Worm (Caenorhabditis elegans) whole organism, young adult: ENCODE data around the gene spp-6.

ENCODE experiments used
- F22D6.2 ChIP-seq: sonication (generic microtip); optimal IDR thresholded peaks from 2 replicates; lab custom pipeline; 2016; ENCODE audit warnings: mild to moderate bottlenecking, missing genetic modification characterization, missing compliant biosample characterization
- F23B12.7 ChIP-seq: sonication (generic microtip); optimal IDR thresholded peaks from 2 replicates; lab custom pipeline; 2017; ENCODE audit warnings: missing genetic modification characterization, mild to moderate bottlenecking, missing compliant biosample characterization, antibody characterized with exemption, moderate library complexity; ENCODE audit not compliant: insufficient read depth
- F39B2.1 ChIP-seq: fragments of 200-800 bp; sonication (Bioruptor generic); IDR thresholded peaks from 2 replicates; pipeline ENCODE4 v1.3.6; 2022; ENCODE audit warnings: missing genetic modification reagents, missing genetic modification characterization, missing compliant biosample characterization
- F49E8.2 ChIP-seq: sonication (generic microtip); optimal IDR thresholded peaks from 3 replicates; lab custom pipeline; 2017; ENCODE audit warnings: missing genetic modification characterization, mild to moderate bottlenecking, missing compliant biosample characterization, antibody characterized with exemption, moderate library complexity; ENCODE audit not compliant: insufficient read depth
- F52B5.7 ChIP-seq: sonication (generic microtip); optimal IDR thresholded peaks from 2 replicates; lab custom pipeline; 2016; ENCODE audit warnings: mild to moderate bottlenecking, missing genetic modification characterization, missing compliant biosample characterization
- F57C9.4 ChIP-seq: sonication (generic microtip); optimal IDR thresholded peaks from 2 replicates; lab custom pipeline; 2017; ENCODE audit warnings: mild to moderate bottlenecking, missing genetic modification characterization, missing compliant biosample characterization
- Y67H2A.10 ChIP-seq: fragments of 200-800 bp; sonication (Bioruptor generic); conservative IDR thresholded peaks from 2 replicates; pipeline ENCODE4 v1.3.6; 2022; ENCODE audit warnings: missing genetic modification reagents, missing genetic modification characterization, missing compliant biosample characterization
- Y79H2A.3 ChIP-seq: fragments of 200-800 bp; sonication (Bioruptor generic); conservative IDR thresholded peaks from 2 replicates; pipeline ENCODE4 v1.3.6; 2022; ENCODE audit warnings: missing genetic modification reagents, missing genetic modification characterization, missing compliant biosample characterization
- aptf-2 ChIP-seq: fragments of 200-800 bp; sonication (Bioruptor generic); conservative IDR thresholded peaks from 2 replicates; pipeline ENCODE4 v1.3.6; 2022; ENCODE audit warnings: missing genetic modification reagents, missing genetic modification characterization, missing compliant biosample characterization
- aptf-3 ChIP-seq: fragments of 200-800 bp; sonication (Bioruptor generic); IDR thresholded peaks from 2 replicates; pipeline ENCODE4 v1.3.6; 2022; ENCODE audit warnings: missing genetic modification characterization, missing compliant biosample characterization
- atf-7 ChIP-seq: sonication (generic microtip); optimal IDR thresholded peaks from 2 replicates; lab custom pipeline; 2017; ENCODE audit warnings: mild to moderate bottlenecking, missing genetic modification characterization, missing compliant biosample characterization
- cebp-1 ChIP-seq, 2 experiments: fragments of 200-800 bp in 1 of 2; sonication (Bioruptor generic) in 1 of 2; sonication (generic microtip) in 1 of 2; IDR thresholded peaks in 1 of 2; optimal IDR thresholded peaks in 1 of 2; 2 replicates each; pipeline versions ENCODE4 v1.3.6 to Lab custom; 2017 to 2022; ENCODE audit warnings: missing compliant biosample characterization in 2 of 2, missing genetic modification characterization in 2 of 2, mild to moderate bottlenecking in 1 of 2, missing genetic modification reagents in 1 of 2, moderate library complexity in 1 of 2
- cebp-2 ChIP-seq: fragments of 200-800 bp; sonication (Bioruptor generic); IDR thresholded peaks from 2 replicates; pipeline ENCODE4 v1.3.6; 2022; ENCODE audit warnings: missing genetic modification characterization, missing compliant biosample characterization
- ceh-40 ChIP-seq: fragments of 200-800 bp; sonication (Bioruptor generic); IDR thresholded peaks from 2 replicates; pipeline ENCODE4 v1.3.6; 2022; ENCODE audit warnings: missing genetic modification characterization, missing compliant biosample characterization
- dox-1 ChIP-seq: fragments of 200-800 bp; sonication (Bioruptor generic); IDR thresholded peaks from 2 replicates; pipeline ENCODE4 v1.3.6; 2022; ENCODE audit warnings: missing genetic modification reagents, missing genetic modification characterization, missing compliant biosample characterization
- dpff-1 ChIP-seq: sonication (generic microtip); optimal IDR thresholded peaks from 2 replicates; lab custom pipeline; 2017; ENCODE audit warnings: mild to moderate bottlenecking, missing genetic modification characterization, missing compliant biosample characterization
- egrh-3 ChIP-seq: fragments of 200-800 bp; sonication (Bioruptor generic); IDR thresholded peaks from 2 replicates; pipeline ENCODE4 v1.3.6; 2022; ENCODE audit warnings: missing genetic modification reagents, missing genetic modification characterization, missing compliant biosample characterization
- ekl-4 ChIP-seq: fragments of 200-800 bp; sonication (Bioruptor generic); IDR thresholded peaks from 2 replicates; pipeline ENCODE4 v1.3.6; 2022; ENCODE audit warnings: missing genetic modification reagents, missing genetic modification characterization, missing compliant biosample characterization
- hmg-1.2 ChIP-seq: fragments of 200-800 bp; sonication (Bioruptor generic); IDR thresholded peaks from 2 replicates; pipeline ENCODE4 v1.3.6; 2022; ENCODE audit warnings: missing genetic modification reagents, missing genetic modification characterization, missing compliant biosample characterization
- lin-54 ChIP-seq: fragments of 200-800 bp; sonication (Bioruptor generic); optimal IDR thresholded peaks from 2 replicates; lab custom pipeline; 2018; ENCODE audit warnings: mild to moderate bottlenecking, missing genetic modification characterization, missing compliant biosample characterization
- lir-1 ChIP-seq: fragments of 200-800 bp; sonication (Bioruptor generic); conservative IDR thresholded peaks from 2 replicates; pipeline ENCODE4 v1.3.6; 2022; ENCODE audit warnings: missing genetic modification reagents, missing genetic modification characterization, missing compliant biosample characterization
- madf-10 ChIP-seq: sonication (generic microtip); optimal IDR thresholded peaks from 2 replicates; lab custom pipeline; 2016; ENCODE audit warnings: mild to moderate bottlenecking, missing genetic modification characterization, missing compliant biosample characterization
- nhr-80 ChIP-seq: sonication (generic microtip); optimal IDR thresholded peaks from 2 replicates; lab custom pipeline; 2016; ENCODE audit warnings: missing genetic modification characterization, missing compliant biosample characterization
- rec-8 ChIP-seq, 2 experiments: sonication (generic microtip); optimal IDR thresholded peaks; 2 replicates each; lab custom pipeline; 2016; ENCODE audit warnings: mild to moderate bottlenecking in 2 of 2, missing genetic modification characterization in 2 of 2, missing genetic modification reagents in 2 of 2, missing genotype in 2 of 2, missing biosample characterization in 1 of 2, missing compliant biosample characterization in 1 of 2, moderate library complexity in 1 of 2
- snpc-1.1 ChIP-seq: sonication (generic microtip); optimal IDR thresholded peaks from 2 replicates; lab custom pipeline; 2017; ENCODE audit warnings: missing genetic modification characterization, mild to moderate bottlenecking, missing compliant biosample characterization, antibody characterized with exemption, moderate library complexity, missing genotype, missing genetic modification reagents; ENCODE audit not compliant: insufficient read depth
- snpc-1.3 ChIP-seq: sonication (generic microtip); optimal IDR thresholded peaks from 2 replicates; lab custom pipeline; 2017; ENCODE audit warnings: missing genetic modification characterization, mild to moderate bottlenecking, missing compliant biosample characterization, antibody characterized with exemption, moderate library complexity, missing genotype, missing genetic modification reagents; ENCODE audit not compliant: insufficient read depth
- snpc-3.4 ChIP-seq: sonication (generic microtip); optimal IDR thresholded peaks from 2 replicates; lab custom pipeline; 2017; ENCODE audit warnings: missing genetic modification characterization, mild to moderate bottlenecking, missing compliant biosample characterization, antibody characterized with exemption, moderate library complexity, missing genotype, missing genetic modification reagents
- somi-1 ChIP-seq: fragments of 200-800 bp; sonication (Bioruptor generic); optimal IDR thresholded peaks from 2 replicates; lab custom pipeline; 2018; ENCODE audit warnings: mild to moderate bottlenecking, missing genetic modification characterization, missing compliant biosample characterization
- unc-130 ChIP-seq: sonication (generic microtip); optimal IDR thresholded peaks from 2 replicates; lab custom pipeline; 2016; ENCODE audit warnings: missing genetic modification reagents, missing genetic modification characterization, missing compliant biosample characterization
- zfh-2 ChIP-seq: fragments of 200-800 bp; sonication (Bioruptor generic); conservative IDR thresholded peaks from 2 replicates; pipeline ENCODE4 v1.3.6; 2022; ENCODE audit warnings: missing genetic modification reagents, missing genetic modification characterization, missing compliant biosample characterization
- zim-3 ChIP-seq: sonication (generic microtip); optimal IDR thresholded peaks from 2 replicates; lab custom pipeline; 2017; ENCODE audit warnings: mild to moderate bottlenecking, missing genetic modification characterization, moderate library complexity, missing compliant biosample characterization
- ztf-18 ChIP-seq: sonication (generic microtip); optimal IDR thresholded peaks from 2 replicates; lab custom pipeline; 2016; ENCODE audit warnings: missing genotype, mild to moderate bottlenecking, missing genetic modification characterization, missing compliant biosample characterization
- ztf-22 ChIP-seq: fragments of 200-800 bp; sonication (Bioruptor generic); optimal IDR thresholded peaks from 2 replicates; lab custom pipeline; 2018; ENCODE audit warnings: mild to moderate bottlenecking, missing genetic modification characterization, moderate library complexity, missing compliant biosample characterization
- ztf-25 ChIP-seq: fragments of 200-800 bp; sonication (Bioruptor generic); IDR thresholded peaks from 2 replicates; pipeline ENCODE4 v1.3.6; 2022; ENCODE audit warnings: missing genetic modification reagents, missing genetic modification characterization, missing compliant biosample characterization

Gene spp-6

ce11 chrX:7268965-7269364, 48.2 kb upstream of the spp-6 start:
- TF ChIP-seq somi-1 (GFP tag; lab: Kevin White, UChicago) (no peak), F52B5.7 (tag; lab: Kevin White, UChicago) (no peak), zfh-2 (peak; percentile 89), lin-54 (GFP tag; lab: Kevin White, UChicago) (no peak), unc-130 (GFP tag; lab: Kevin White, UChicago) (no peak), cebp-2 (GFP tag; lab: Robert Waterston, UW) (0 out of 2 replicates have a peak, but pooled peaks have one; percentile 24), ztf-18 (no peak), lir-1 (no peak), F23B12.7 (no peak), Y79H2A.3 (no peak), aptf-2 (no peak), egrh-3 (peak; percentile 79)

ce11 chrX:7269379-7269778, 47.8 kb upstream of the spp-6 start, which contains the start of gene grd-7:
TSS of gene grd-7 (minus strand) at chrX:7269479.
- TF ChIP-seq Y67H2A.10 (GFP tag; lab: Robert Waterston, UW) = no peak
- no peak for TF ChIP-seq ztf-22 (GFP tag; lab: Kevin White, UChicago)
- TF ChIP-seq atf-7 (tag; lab: Kevin White, UChicago) = no peak
- no peak for TF ChIP-seq snpc-3.4 (tag; lab: Kevin White, UChicago)
- no peak for TF ChIP-seq snpc-1.3 (tag; lab: Kevin White, UChicago)
- TF ChIP-seq aptf-3 = no peak
- TF ChIP-seq zim-3 (tag; lab: Kevin White, UChicago) = no peak
- TF ChIP-seq ceh-40 (GFP tag; lab: Robert Waterston, UW) = no peak
- TF ChIP-seq snpc-1.1 (tag; lab: Kevin White, UChicago) = no peak
- TF ChIP-seq madf-10 (tag; lab: Kevin White, UChicago) = no peak
- TF ChIP-seq nhr-80 (tag; lab: Kevin White, UChicago) = no peak
- no peak for TF ChIP-seq F22D6.2 (tag; lab: Kevin White, UChicago)
- TF ChIP-seq F39B2.1 = no peak
- TF ChIP-seq F57C9.4 (tag; lab: Kevin White, UChicago) = no peak
- TF ChIP-seq ztf-25 = no peak
- TF ChIP-seq, all 124 proteins: peak for 0

- TF ChIP-seq hmg-1.2 (GFP tag; lab: Robert Waterston, UW) (no peak), aptf-3 (no peak), F23B12.7 (no peak), somi-1 (GFP tag; lab: Kevin White, UChicago) (no peak), F49E8.2 (no peak), dox-1 (no peak), cebp-1 (GFP tag; IDR thresholded peaks at IDR 0.05; lab: Robert Waterston, UW) (no peak), cebp-1 (tag; optimal IDR thresholded peaks at IDR 0.05; lab: Kevin White, UChicago) (no peak), nhr-80 (tag; lab: Kevin White, UChicago) (no peak)
- TF ChIP-seq, all 124 proteins: peak for 0
These were observed 45.2 kb upstream of the spp-6 start, which contains the start of gene F46H5.11 for ce11 chrX:7271968-7272367. TSS of gene F46H5.11 (minus strand) at chrX:7272068.

- no peak for TF ChIP-seq Y67H2A.10 (GFP tag; lab: Robert Waterston, UW)
- no peak for TF ChIP-seq aptf-3
- no peak for TF ChIP-seq rec-8 (tag; optimal IDR thresholded peaks at IDR 0.05; lab: Kevin White, UChicago)
- no peak for TF ChIP-seq F22D6.2 (tag; lab: Kevin White, UChicago)
- TF ChIP-seq F23B12.7 = no peak
- no peak for TF ChIP-seq dpff-1 (tag; lab: Kevin White, UChicago)
- TF ChIP-seq F57C9.4 (tag; lab: Kevin White, UChicago) = no peak
- no peak for TF ChIP-seq ekl-4 (GFP tag; lab: Robert Waterston, UW)
These were observed 39.0 kb upstream of the spp-6 start for ce11 chrX:7278095-7278494.
